ENCODE assay signal across 1 fruit fly cellular context in the genomic region with DNA sequence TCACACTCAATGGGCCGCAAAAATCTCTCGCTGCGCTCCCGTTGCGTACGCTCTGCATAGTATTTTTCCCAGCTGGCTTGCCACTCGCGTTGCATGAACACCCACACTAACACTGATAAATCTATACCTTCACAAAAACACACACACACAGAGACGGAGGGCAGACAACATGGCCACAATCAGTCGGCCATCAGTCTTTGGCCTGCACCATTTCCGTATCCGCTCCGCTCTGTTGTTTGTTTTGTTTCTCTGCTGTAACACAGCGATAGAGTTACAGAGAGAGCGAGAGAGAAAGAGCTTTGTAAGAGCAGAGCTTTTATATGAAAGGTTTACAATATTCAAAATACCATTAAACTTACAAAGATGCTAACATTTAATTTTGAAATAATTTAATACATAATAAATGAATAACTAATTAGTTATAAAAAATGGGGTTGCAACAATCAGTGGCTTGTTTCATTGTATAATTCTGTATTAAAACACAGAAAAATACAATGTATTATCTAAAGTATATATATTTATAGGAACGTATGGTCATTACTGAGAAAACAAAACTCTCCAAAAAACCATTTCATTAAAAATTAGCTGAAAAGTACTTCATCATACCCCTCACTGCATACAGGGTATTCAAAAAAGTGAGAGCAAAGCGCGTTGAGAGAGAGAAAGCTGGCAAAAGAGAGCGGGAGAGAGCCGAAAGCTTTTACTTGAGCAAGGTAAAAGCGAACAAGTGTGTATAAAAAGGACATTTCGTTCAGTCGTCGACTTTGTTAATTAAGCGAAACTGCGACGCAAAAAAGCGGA.
TF ChIP-seq lines count a peak whose summit lies in the region.

A gene (plus strand): TSS at position 751 of the 801 bp plus-strand sequence.

TF ChIP-seq in whole organism, embryonic, 481 proteins besides CTCF, POLR2A, EP300 and RAD21 (continued from another document and continues in another):
- TF ChIP-seq CG10267 (tag; optimal IDR thresholded peaks at IDR 0.05; lab: Kevin White, UChicago) (peak; percentile 68), CG15011 (GFP tag; optimal IDR thresholded peaks at IDR 0.05; lab: Kevin White, UChicago) (peak; percentile 54), kay (GFP tag; optimal IDR thresholded peaks at IDR 0.05; lab: Kevin White, UChicago) (peak; percentile 59), sim (GFP tag; IDR thresholded peaks at IDR 0.05; lab: Robert Waterston, UW) (peak; percentile 4; the same call in 1 of the 2 replicates), Elba2 (GFP tag; optimal IDR thresholded peaks at IDR 0.05; lab: Kevin White, UChicago) (no peak), CG10565 (GFP tag; optimal IDR thresholded peaks at IDR 0.05; lab: Kevin White, UChicago) (no peak), trh (GFP tag; optimal IDR thresholded peaks at IDR 0.05; lab: Kevin White, UChicago) (peak; percentile 40), cato (GFP tag; optimal IDR thresholded peaks at IDR 0.05; lab: Kevin White, UChicago; ENCODE audit: borderline replicate concordance) (peak; percentile 60), CG7745 (tag; optimal IDR thresholded peaks at IDR 0.05; lab: Kevin White, UChicago) (no peak), run (tag; optimal IDR thresholded peaks at IDR 0.05; lab: Kevin White, UChicago) (peak; percentile 40), Fer3 (tag; optimal IDR thresholded peaks at IDR 0.05; lab: Kevin White, UChicago) (peak; percentile 43), mld (GFP tag; IDR thresholded peaks at IDR 0.05; lab: Robert Waterston, UW; ENCODE audit: partially characterized antibody) (no peak), CG15696 (tag; optimal IDR thresholded peaks at IDR 0.05; lab: Kevin White, UChicago) (no peak), stc (GFP tag; IDR thresholded peaks at IDR 0.05; lab: Robert Waterston, UW) (peak; percentile 76), Stat92E (GFP tag; optimal IDR thresholded peaks at IDR 0.05; lab: Kevin White, UChicago) (no peak), onecut (GFP tag; IDR thresholded peaks at IDR 0.05; lab: Robert Waterston, UW) (peak; percentile 58), Side (GFP tag; optimal IDR thresholded peaks at IDR 0.05; lab: Kevin White, UChicago) (no peak), btn (GFP tag; optimal IDR thresholded peaks at IDR 0.05; lab: Kevin White, UChicago) (peak; percentile 62), CG17385 (GFP tag; optimal IDR thresholded peaks at IDR 0.05; lab: Kevin White, UChicago) (peak; percentile 77), Gug (GFP tag; IDR thresholded peaks at IDR 0.05; lab: Robert Waterston, UW) (peak; percentile 52; the same call in 2 of the 4 replicates), dmrt99B (tag; optimal IDR thresholded peaks at IDR 0.05; lab: Kevin White, UChicago) (peak; percentile 90), D (optimal IDR thresholded peaks at IDR 0.05; lab: Kevin White, UChicago) (no peak), D (GFP tag; optimal IDR thresholded peaks at IDR 0.05; lab: Kevin White, UChicago) (peak; percentile 52), NfI (GFP tag; optimal IDR thresholded peaks at IDR 0.05; lab: Kevin White, UChicago) (peak; percentile 75), rib (GFP tag; IDR thresholded peaks at IDR 0.05; lab: Robert Waterston, UW) (peak; percentile 17), lola (GFP tag; optimal IDR thresholded peaks at IDR 0.05; lab: Kevin White, UChicago) (peak in 1 of 3 experiments; percentile 84), CG17802 (tag; optimal IDR thresholded peaks at IDR 0.05; lab: Kevin White, UChicago) (no peak), chn (GFP tag; optimal IDR thresholded peaks at IDR 0.05; lab: Kevin White, UChicago) (peak; percentile 14), CG33213 (GFP tag; optimal IDR thresholded peaks at IDR 0.05; lab: Kevin White, UChicago) (no peak), chif (GFP tag; optimal IDR thresholded peaks at IDR 0.05; lab: Kevin White, UChicago) (peak; percentile 4 to 14), dmrt11E (tag; optimal IDR thresholded peaks at IDR 0.05; lab: Kevin White, UChicago) (peak; percentile 33), CG3726 (GFP tag; IDR thresholded peaks at IDR 0.05; lab: Robert Waterston, UW) (no peak), en (GFP tag; optimal IDR thresholded peaks at IDR 0.05; lab: Kevin White, UChicago) (no peak), Kr (GFP tag; optimal IDR thresholded peaks at IDR 0.05; lab: Kevin White, UChicago) (no peak), CG13296 (GFP tag; optimal IDR thresholded peaks at IDR 0.05; lab: Kevin White, UChicago) (peak; percentile 79), Meics (GFP tag; optimal IDR thresholded peaks at IDR 0.05; lab: Kevin White, UChicago) (peak; percentile 77), bowl (GFP tag; IDR thresholded peaks at IDR 0.05; lab: Robert Waterston, UW) (peak; percentile 61; the same call in 1 of the 2 replicates), CG10147 (GFP tag; optimal IDR thresholded peaks at IDR 0.05; lab: Kevin White, UChicago) (no peak), CG8944 (GFP tag; optimal IDR thresholded peaks at IDR 0.05; lab: Kevin White, UChicago) (no peak), D19A (tag; optimal IDR thresholded peaks at IDR 0.05; lab: Kevin White, UChicago) (peak; percentile 76), CG11723 (GFP tag; optimal IDR thresholded peaks at IDR 0.05; lab: Kevin White, UChicago) (peak; percentile 30), mam (GFP tag; optimal IDR thresholded peaks at IDR 0.05; lab: Kevin White, UChicago) (peak; percentile 39), CG6854 (GFP tag; optimal IDR thresholded peaks at IDR 0.05; lab: Kevin White, UChicago) (peak; percentile 61), gfzf (GFP tag; optimal IDR thresholded peaks at IDR 0.05; lab: Kevin White, UChicago) (no peak), CG4820 (GFP tag; optimal IDR thresholded peaks at IDR 0.05; lab: Kevin White, UChicago) (no peak), Gsc (GFP tag; IDR thresholded peaks at IDR 0.05; lab: Robert Waterston, UW) (no peak), CkIIα-i1 (GFP tag; IDR thresholded peaks at IDR 0.05; lab: Robert Waterston, UW) (no peak), az2 (GFP tag; optimal IDR thresholded peaks at IDR 0.05; lab: Kevin White, UChicago) (peak; percentile 89), Deaf1 (tag; optimal IDR thresholded peaks at IDR 0.05; lab: Kevin White, UChicago) (peak; percentile 60), CG16815 (GFP tag; optimal IDR thresholded peaks at IDR 0.05; lab: Kevin White, UChicago) (peak; percentile 53), C15 (GFP tag; IDR thresholded peaks at IDR 0.05; lab: Robert Waterston, UW) (no peak), HLH54F (GFP tag; optimal IDR thresholded peaks at IDR 0.05; lab: Kevin White, UChicago) (no peak), CG8089 (GFP tag; optimal IDR thresholded peaks at IDR 0.05; lab: Kevin White, UChicago) (peak; percentile 56), pros (GFP tag; optimal IDR thresholded peaks at IDR 0.05; lab: Kevin White, UChicago) (no peak), NFAT (GFP tag; IDR thresholded peaks at IDR 0.05; lab: Robert Waterston, UW) (peak; percentile 56; the same call in 1 of the 2 replicates), Atf6 (GFP tag; IDR thresholded peaks at IDR 0.05; lab: Robert Waterston, UW) (peak; percentile 88), dan (GFP tag; IDR thresholded peaks at IDR 0.05; lab: Robert Waterston, UW) (no peak), cas (GFP tag; IDR thresholded peaks at IDR 0.05; lab: Robert Waterston, UW) (0 out of 2 replicates have a peak, but pooled peaks have one; percentile 21), disco-r (GFP tag; optimal IDR thresholded peaks at IDR 0.05; lab: Kevin White, UChicago) (no peak), CG18599 (GFP tag; optimal IDR thresholded peaks at IDR 0.05; lab: Kevin White, UChicago) (peak; percentile 67), CG12071 (GFP tag; optimal IDR thresholded peaks at IDR 0.05; lab: Kevin White, UChicago) (peak; percentile 88), CG32772 (GFP tag; IDR thresholded peaks at IDR 0.05; lab: Robert Waterston, UW) (peak; percentile 48), CG3065 (GFP tag; optimal IDR thresholded peaks at IDR 0.05; lab: Kevin White, UChicago) (peak; percentile 48), wdn (GFP tag; IDR thresholded peaks at IDR 0.05; lab: Robert Waterston, UW) (0 out of 2 replicates have a peak, but pooled peaks have one; percentile 5), Rx (GFP tag; IDR thresholded peaks at IDR 0.05; lab: Robert Waterston, UW) (peak; percentile 61), CG12236 (GFP tag; optimal IDR thresholded peaks at IDR 0.05; lab: Kevin White, UChicago) (no peak), Nf-YC (tag; optimal IDR thresholded peaks at IDR 0.05; lab: Kevin White, UChicago) (peak; percentile 72), wek (GFP tag; optimal IDR thresholded peaks at IDR 0.05; lab: Kevin White, UChicago) (peak; percentile 82), CG18011 (GFP tag; optimal IDR thresholded peaks at IDR 0.05; lab: Kevin White, UChicago) (peak; percentile 50), H2.0 (GFP tag; IDR thresholded peaks at IDR 0.05; lab: Robert Waterston, UW) (peak; percentile 75), slp2 (GFP tag; optimal IDR thresholded peaks at IDR 0.05; lab: Kevin White, UChicago) (no peak), CG18476 (GFP tag; optimal IDR thresholded peaks at IDR 0.05; lab: Kevin White, UChicago) (no peak), fd3F (GFP tag; optimal IDR thresholded peaks at IDR 0.05; lab: Kevin White, UChicago) (peak; percentile 81), pan (optimal IDR thresholded peaks at IDR 0.05; lab: Kevin White, UChicago) (no peak), pan (GFP tag; optimal IDR thresholded peaks at IDR 0.05 in 1 of 2, IDR thresholded peaks at IDR 0.05 in 1 of 2) (peak in 1 of 2 experiments; percentile 87), CG12104 (GFP tag; optimal IDR thresholded peaks at IDR 0.05; lab: Kevin White, UChicago) (peak; percentile 38), CG17568 (GFP tag; optimal IDR thresholded peaks at IDR 0.05; lab: Kevin White, UChicago) (peak; percentile 63), Sry-β (GFP tag; optimal IDR thresholded peaks at IDR 0.05; lab: Kevin White, UChicago) (peak; percentile 24), corto (GFP tag; optimal IDR thresholded peaks at IDR 0.05; lab: Kevin White, UChicago) (no peak), CG6813 (GFP tag; optimal IDR thresholded peaks at IDR 0.05; lab: Kevin White, UChicago) (peak; percentile 86), Trl (optimal IDR thresholded peaks at IDR 0.05; lab: Kevin White, UChicago) (peak; percentile 61 to 76), Trl (GFP tag; optimal IDR thresholded peaks at IDR 0.05; lab: Kevin White, UChicago) (no peak), prd (optimal IDR thresholded peaks at IDR 0.05; lab: Kevin White, UChicago) (no peak), prd (GFP tag; IDR thresholded peaks at IDR 0.05; lab: Robert Waterston, UW) (peak; percentile 78), tna (GFP tag; IDR thresholded peaks at IDR 0.05; lab: Robert Waterston, UW; ENCODE audit: partially characterized antibody) (no peak), fd64A (GFP tag; optimal IDR thresholded peaks at IDR 0.05; lab: Kevin White, UChicago) (peak; percentile 85), CG6791 (GFP tag; IDR thresholded peaks at IDR 0.05; lab: Robert Waterston, UW; ENCODE audit: partially characterized antibody) (no peak), CG2120 (GFP tag; optimal IDR thresholded peaks at IDR 0.05; lab: Kevin White, UChicago) (peak; percentile 77), inv (GFP tag; IDR thresholded peaks at IDR 0.05; lab: Robert Waterston, UW; ENCODE audit: partially characterized antibody) (no peak), Hmr (GFP tag; optimal IDR thresholded peaks at IDR 0.05; lab: Kevin White, UChicago) (peak; percentile 68), Oli (tag; optimal IDR thresholded peaks at IDR 0.05; lab: Kevin White, UChicago) (peak; percentile 90), CG2712 (tag; optimal IDR thresholded peaks at IDR 0.05; lab: Kevin White, UChicago) (peak; percentile 92), CG6689 (GFP tag; IDR thresholded peaks at IDR 0.05; lab: Robert Waterston, UW) (peak; percentile 77), ac (GFP tag; optimal IDR thresholded peaks at IDR 0.05; lab: Kevin White, UChicago) (no peak), usp (GFP tag; optimal IDR thresholded peaks at IDR 0.05; lab: Kevin White, UChicago) (no peak), CG15269 (tag; optimal IDR thresholded peaks at IDR 0.05; lab: Kevin White, UChicago) (peak; percentile 91), CG1792 (GFP tag; optimal IDR thresholded peaks at IDR 0.05; lab: Kevin White, UChicago) (no peak), sens-2 (GFP tag; IDR thresholded peaks at IDR 0.05; lab: Robert Waterston, UW) (peak; percentile 65), crc (GFP tag; optimal IDR thresholded peaks at IDR 0.05; lab: Kevin White, UChicago) (no peak), CG2875 (GFP tag; optimal IDR thresholded peaks at IDR 0.05; lab: Kevin White, UChicago) (peak; percentile 57), Fer1 (GFP tag; optimal IDR thresholded peaks at IDR 0.05; lab: Kevin White, UChicago) (peak; percentile 71), CG9932 (GFP tag; IDR thresholded peaks at IDR 0.05; lab: Robert Waterston, UW) (peak; percentile 70), CG6175 (GFP tag; IDR thresholded peaks at IDR 0.05; lab: Robert Waterston, UW) (no peak), Bgb (GFP tag; IDR thresholded peaks at IDR 0.05; lab: Robert Waterston, UW; ENCODE audit: partially characterized antibody) (no peak), ken (GFP tag; IDR thresholded peaks at IDR 0.05; lab: Robert Waterston, UW) (peak; percentile 38; the same call in 1 of the 3 replicates), CG17361 (GFP tag; IDR thresholded peaks at IDR 0.05; lab: Robert Waterston, UW) (peak; percentile 90), CG6683 (GFP tag; optimal IDR thresholded peaks at IDR 0.05; lab: Kevin White, UChicago) (peak; percentile 29), stwl (tag; optimal IDR thresholded peaks at IDR 0.05; lab: Kevin White, UChicago) (no peak), sc (optimal IDR thresholded peaks at IDR 0.05; lab: Kevin White, UChicago) (no peak), sc (GFP tag; optimal IDR thresholded peaks at IDR 0.05; lab: Kevin White, UChicago) (peak; percentile 74), tll (GFP tag; optimal IDR thresholded peaks at IDR 0.05; lab: Kevin White, UChicago) (no peak), CG10462 (GFP tag; optimal IDR thresholded peaks at IDR 0.05; lab: Kevin White, UChicago) (peak; percentile 84), gro (GFP tag; optimal IDR thresholded peaks at IDR 0.05; lab: Kevin White, UChicago) (no peak), CG10209 (GFP tag; optimal IDR thresholded peaks at IDR 0.05; lab: Kevin White, UChicago) (peak; percentile 85), CG31388 (GFP tag; optimal IDR thresholded peaks at IDR 0.05; lab: Kevin White, UChicago) (no peak), Mrtf (GFP tag; IDR thresholded peaks at IDR 0.05; lab: Robert Waterston, UW) (peak; percentile 75), ERR (GFP tag; optimal IDR thresholded peaks at IDR 0.05; lab: Kevin White, UChicago) (no peak), da (GFP tag; optimal IDR thresholded peaks at IDR 0.05; lab: Kevin White, UChicago) (no peak), Mad (GFP tag; optimal IDR thresholded peaks at IDR 0.05; lab: Kevin White, UChicago) (no peak), sug (tag; optimal IDR thresholded peaks at IDR 0.05; lab: Kevin White, UChicago) (no peak), CG10366 (GFP tag; IDR thresholded peaks at IDR 0.05; lab: Robert Waterston, UW) (peak; percentile 80), CG16779 (GFP tag; IDR thresholded peaks at IDR 0.05; lab: Robert Waterston, UW) (no peak)
